Fruit fly (Drosophila melanogaster) whole organism, embryonic: ENCODE measurements around the gene CG9518.
A peak's percentile ranks its signal among the peaks of the same experiment; 100 is the strongest.

Experiments
- ATbp ChIP-seq: fragments of 200-800 bp; sonication (Bioruptor generic); optimal IDR thresholded peaks from 2 replicates; lab custom pipeline; 2017; ENCODE audit warnings: missing biosample characterization, mild to moderate bottlenecking, missing genetic modification characterization, missing genetic modification reagents
- BEAF-32 ChIP-seq: fragments of 200-800 bp; sonication (Bioruptor generic); optimal IDR thresholded peaks from 3 replicates; lab custom pipeline; 2017; ENCODE audit warnings: missing biosample characterization, missing genetic modification characterization, mild to moderate bottlenecking, moderate library complexity, missing genetic modification reagents
- CG10431 ChIP-seq: fragments of 200-800 bp; sonication (Bioruptor generic); optimal IDR thresholded peaks from 3 replicates; lab custom pipeline; 2018; ENCODE audit warnings: missing biosample characterization, mild to moderate bottlenecking, missing genetic modification characterization
- CG10462 ChIP-seq: fragments of 200-800 bp; sonication (Bioruptor generic); optimal IDR thresholded peaks from 2 replicates; lab custom pipeline; 2016; ENCODE audit warnings: missing biosample characterization, missing genetic modification characterization
- CG10543 ChIP-seq: fragments of 200-800 bp; sonication (Bioruptor generic); optimal IDR thresholded peaks from 3 replicates; lab custom pipeline; 2017; ENCODE audit warnings: missing biosample characterization, mild to moderate bottlenecking, missing genetic modification characterization, moderate library complexity
- CG11456 ChIP-seq: fragments of 200-800 bp; sonication (Bioruptor generic); IDR thresholded peaks from 3 replicates; pipeline ENCODE4 v1.3.6; 2022; ENCODE audit warnings: missing biosample characterization, missing genetic modification characterization
- CG12299 ChIP-seq: fragments of 200-800 bp; sonication (Bioruptor generic); optimal IDR thresholded peaks from 2 replicates; lab custom pipeline; 2018; ENCODE audit warnings: missing biosample characterization, mild to moderate bottlenecking, missing genetic modification characterization
- CG12659 ChIP-seq: fragments of 200-800 bp; sonication (Bioruptor generic); optimal IDR thresholded peaks from 3 replicates; lab custom pipeline; 2017; ENCODE audit warnings: mild to moderate bottlenecking, missing biosample characterization, missing genetic modification reagents, missing genetic modification characterization
- CG12769 ChIP-seq: fragments of 200-800 bp; sonication (Bioruptor generic); optimal IDR thresholded peaks from 2 replicates; lab custom pipeline; 2019; ENCODE audit warnings: missing biosample characterization, mild to moderate bottlenecking, missing genetic modification characterization, moderate library complexity
- CG13424 ChIP-seq: fragments of 200-800 bp; sonication (Bioruptor generic); optimal IDR thresholded peaks from 2 replicates; lab custom pipeline; 2019; ENCODE audit warnings: missing biosample characterization, mild to moderate bottlenecking, missing genetic modification characterization, moderate library complexity
- CG13624 ChIP-seq: fragments of 200-800 bp; sonication (Bioruptor generic); optimal IDR thresholded peaks from 2 replicates; lab custom pipeline; 2016; ENCODE audit warnings: missing biosample characterization, missing genetic modification characterization
- CG15073 ChIP-seq: fragments of 200-800 bp; sonication (Bioruptor generic); optimal IDR thresholded peaks from 2 replicates; lab custom pipeline; 2016; ENCODE audit warnings: missing biosample characterization, missing genetic modification characterization
- CG1602 ChIP-seq: fragments of 200-800 bp; sonication (Bioruptor generic); optimal IDR thresholded peaks from 3 replicates; lab custom pipeline; 2016; ENCODE audit warnings: missing biosample characterization, missing genetic modification characterization
- CG17186 ChIP-seq: fragments of 200-800 bp; sonication (Bioruptor generic); optimal IDR thresholded peaks from 3 replicates; lab custom pipeline; 2017; ENCODE audit warnings: missing biosample characterization, missing genetic modification reagents, missing genetic modification characterization
- CG17802 ChIP-seq: fragments of 200-800 bp; sonication (Bioruptor generic); optimal IDR thresholded peaks from 2 replicates; lab custom pipeline; 2018; ENCODE audit warnings: missing biosample characterization, mild to moderate bottlenecking, missing genetic modification characterization, moderate library complexity
- CG18764 ChIP-seq: fragments of 200-800 bp; sonication (Bioruptor generic); optimal IDR thresholded peaks from 3 replicates; lab custom pipeline; 2016; ENCODE audit warnings: missing biosample characterization, missing genetic modification characterization
- CG3065 ChIP-seq: fragments of 200-800 bp; sonication (Bioruptor generic); optimal IDR thresholded peaks from 2 replicates; lab custom pipeline; 2016; ENCODE audit warnings: missing biosample characterization, missing genetic modification characterization
- CG34376 ChIP-seq: fragments of 200-800 bp; sonication (Bioruptor generic); optimal IDR thresholded peaks from 2 replicates; lab custom pipeline; 2018; ENCODE audit warnings: missing biosample characterization, mild to moderate bottlenecking, missing genetic modification characterization
- CG4730 ChIP-seq: fragments of 200-800 bp; sonication (Bioruptor generic); IDR thresholded peaks from 2 replicates; pipeline ENCODE4 v1.3.6; 2022; ENCODE audit warnings: missing biosample characterization, missing genetic modification characterization
- CG5180 ChIP-seq: fragments of 200-800 bp; sonication (Bioruptor generic); optimal IDR thresholded peaks from 3 replicates; lab custom pipeline; 2017; ENCODE audit warnings: missing biosample characterization, missing genetic modification characterization, mild to moderate bottlenecking, moderate library complexity, missing genetic modification reagents
- CG7357 ChIP-seq: fragments of 200-800 bp; sonication (Bioruptor generic); IDR thresholded peaks from 3 replicates; pipeline ENCODE4 v1.3.6; 2022; ENCODE audit warnings: missing biosample characterization, missing genetic modification characterization
- CG9727 ChIP-seq: fragments of 200-800 bp; sonication (Bioruptor generic); optimal IDR thresholded peaks from 3 replicates; lab custom pipeline; 2017; ENCODE audit warnings: missing biosample characterization, mild to moderate bottlenecking, missing genetic modification characterization
- Doc3 ChIP-seq: fragments of 200-800 bp; sonication (Bioruptor generic); IDR thresholded peaks from 3 replicates; pipeline ENCODE4 v1.3.6; 2022; ENCODE audit warnings: missing biosample characterization, missing genetic modification characterization; ENCODE audit not compliant: partially characterized antibody
- Hr78 ChIP-seq, 2 experiments: fragments of 200-800 bp in 1 of 2; fragments of >200 bp in 1 of 2; sonication (Bioruptor generic) in 1 of 2; optimal IDR thresholded peaks; 2 replicates each; lab custom pipeline; 2017 to 2019; ENCODE audit warnings: missing biosample characterization in 2 of 2, missing genetic modification characterization in 2 of 2, mild to moderate bottlenecking in 1 of 2, moderate library complexity in 1 of 2
- Lhr ChIP-seq: fragments of 200-800 bp; sonication (Bioruptor generic); optimal IDR thresholded peaks from 3 replicates; lab custom pipeline; 2017; ENCODE audit warnings: mild to moderate bottlenecking, missing biosample characterization, missing genetic modification reagents, missing genetic modification characterization
- MBD-R2 ChIP-seq: fragments of 200-800 bp; sonication (Bioruptor generic); IDR thresholded peaks from 2 replicates; pipeline ENCODE4 v1.3.6; 2022; ENCODE audit warnings: missing biosample characterization, missing genetic modification characterization
- Myb ChIP-seq: fragments of 200-800 bp; sonication (Bioruptor generic); optimal IDR thresholded peaks from 2 replicates; lab custom pipeline; 2016; ENCODE audit warnings: missing biosample characterization, missing genetic modification characterization
- Pdp1 ChIP-seq, 2 experiments: fragments of 200-800 bp; sonication (Bioruptor generic); optimal IDR thresholded peaks; 3 replicates each; lab custom pipeline; 2016; ENCODE audit warnings: missing biosample characterization in 2 of 2, missing genetic modification characterization in 2 of 2, mild to moderate bottlenecking in 1 of 2, moderate library complexity in 1 of 2
- Scr ChIP-seq: fragments of 200-800 bp; sonication (Bioruptor generic); IDR thresholded peaks from 2 replicates; pipeline ENCODE4 v1.3.6; 2022; ENCODE audit warnings: missing biosample characterization, missing genetic modification characterization; ENCODE audit not compliant: partially characterized antibody
- ash1 ChIP-seq: fragments of 200-800 bp; sonication (Bioruptor generic); optimal IDR thresholded peaks from 2 replicates; lab custom pipeline; 2018; ENCODE audit warnings: missing biosample characterization, mild to moderate bottlenecking, missing genetic modification characterization
- btn ChIP-seq: fragments of 200-800 bp; sonication (Bioruptor generic); optimal IDR thresholded peaks from 2 replicates; lab custom pipeline; 2016; ENCODE audit warnings: missing biosample characterization, missing genetic modification characterization
- chm ChIP-seq: fragments of 200-800 bp; sonication (Bioruptor generic); IDR thresholded peaks from 2 replicates; pipeline ENCODE4 v1.3.6; 2022; ENCODE audit warnings: missing biosample characterization, missing genetic modification characterization
- chn ChIP-seq: fragments of 200-800 bp; sonication (Bioruptor generic); optimal IDR thresholded peaks from 2 replicates; lab custom pipeline; 2016; ENCODE audit warnings: missing biosample characterization, missing genetic modification characterization
- crc ChIP-seq: fragments of 200-800 bp; sonication (Bioruptor generic); optimal IDR thresholded peaks from 2 replicates; lab custom pipeline; 2016; ENCODE audit warnings: missing biosample characterization, missing genetic modification characterization
- dpn ChIP-seq, 2 experiments: fragments of 200-800 bp; sonication (Bioruptor generic); optimal IDR thresholded peaks; 3 replicates each; lab custom pipeline; 2016; ENCODE audit warnings: missing biosample characterization in 2 of 2, missing genetic modification characterization in 2 of 2
- exex ChIP-seq: fragments of 200-800 bp; sonication (Bioruptor generic); optimal IDR thresholded peaks from 4 replicates; lab custom pipeline; 2018; ENCODE audit warnings: missing biosample characterization, mild to moderate bottlenecking, missing genetic modification characterization, moderate library complexity
- gsb-n ChIP-seq: fragments of 200-800 bp; sonication (Bioruptor generic); optimal IDR thresholded peaks from 3 replicates; lab custom pipeline; 2018; ENCODE audit warnings: missing biosample characterization, mild to moderate bottlenecking, missing genetic modification characterization
- her ChIP-seq: fragments of 200-800 bp; sonication (Bioruptor generic); optimal IDR thresholded peaks from 2 replicates; lab custom pipeline; 2016; ENCODE audit warnings: missing biosample characterization, missing genetic modification characterization
- hth ChIP-seq: fragments of >200 bp; optimal IDR thresholded peaks from 2 replicates; lab custom pipeline; 2017; ENCODE audit warnings: inconsistent platforms
- insv ChIP-seq, 2 experiments: fragments of 200-800 bp; sonication (Bioruptor generic); optimal IDR thresholded peaks; 3 replicates each; lab custom pipeline; 2016 to 2018; ENCODE audit warnings: missing biosample characterization in 2 of 2, missing genetic modification characterization in 2 of 2
- kay ChIP-seq: fragments of 200-800 bp; sonication (Bioruptor generic); optimal IDR thresholded peaks from 2 replicates; lab custom pipeline; 2016; ENCODE audit warnings: missing biosample characterization, missing genetic modification characterization
- klu ChIP-seq: fragments of 200-800 bp; sonication (Bioruptor generic); IDR thresholded peaks from 2 replicates; pipeline ENCODE4 v1.3.6; 2022; ENCODE audit warnings: missing biosample characterization, missing genetic modification characterization
- lilli ChIP-seq: fragments of 200-800 bp; sonication (Bioruptor generic); optimal IDR thresholded peaks from 3 replicates; lab custom pipeline; 2016; ENCODE audit warnings: missing biosample characterization, missing genetic modification characterization
- mld ChIP-seq: fragments of 200-800 bp; sonication (Bioruptor generic); IDR thresholded peaks from 3 replicates; pipeline ENCODE4 v1.3.6; 2022; ENCODE audit warnings: missing biosample characterization, missing genetic modification characterization; ENCODE audit not compliant: partially characterized antibody
- oc ChIP-seq: fragments of 200-800 bp; sonication (Bioruptor generic); optimal IDR thresholded peaks from 2 replicates; lab custom pipeline; 2018; ENCODE audit warnings: missing biosample characterization, mild to moderate bottlenecking, missing genetic modification characterization, moderate library complexity
- scrt ChIP-seq: fragments of 200-800 bp; sonication (Bioruptor generic); optimal IDR thresholded peaks from 2 replicates; lab custom pipeline; 2018; ENCODE audit warnings: missing biosample characterization, mild to moderate bottlenecking, missing genetic modification characterization, moderate library complexity
- slbo ChIP-seq: fragments of 200-800 bp; sonication (Bioruptor generic); IDR thresholded peaks from 2 replicates; pipeline ENCODE4 v1.3.6; 2022; ENCODE audit warnings: missing biosample characterization, missing genetic modification characterization
- sna ChIP-seq: fragments of 200-800 bp; sonication (Bioruptor generic); IDR thresholded peaks from 2 replicates; pipeline ENCODE4 v1.3.6; 2022; ENCODE audit warnings: missing biosample characterization, missing genetic modification characterization; ENCODE audit not compliant: partially characterized antibody
- tll ChIP-seq, 2 experiments: fragments of 200-800 bp in 1 of 2; fragments of >200 bp in 1 of 2; sonication (Bioruptor generic) in 1 of 2; optimal IDR thresholded peaks; 2 replicates each; lab custom pipeline; 2017 to 2019; ENCODE audit warnings: missing biosample characterization in 2 of 2, missing genetic modification characterization in 2 of 2, mild to moderate bottlenecking in 1 of 2, moderate library complexity in 1 of 2
- vnd ChIP-seq: fragments of 200-800 bp; sonication (Bioruptor generic); IDR thresholded peaks from 3 replicates; pipeline ENCODE4 v1.3.6; 2022; ENCODE audit warnings: missing biosample characterization, missing genetic modification characterization; ENCODE audit not compliant: partially characterized antibody

The CG9518 gene

dm6 chrX:14837983-14838382 is 33.0 kb downstream of the CG9518 start, which contains the start of gene Grx5 (continued):
- TF ChIP-seq kay (GFP tag; lab: Kevin White, UChicago): no peak
- TF ChIP-seq scrt (GFP tag; lab: Kevin White, UChicago): no peak
- no peak for TF ChIP-seq CG12299 (tag; lab: Kevin White, UChicago)
- no peak for TF ChIP-seq chm (GFP tag; lab: Robert Waterston, UW)
- no peak for TF ChIP-seq dpn (GFP tag; optimal IDR thresholded peaks at IDR 0.05; lab: Kevin White, UChicago)
- TF ChIP-seq CG11456 (GFP tag; lab: Robert Waterston, UW): no peak
- TF ChIP-seq CG1602 (GFP tag; lab: Kevin White, UChicago): no peak
- TF ChIP-seq Pdp1 (GFP tag; optimal IDR thresholded peaks at IDR 0.05; lab: Kevin White, UChicago): peak in 1 of 2 experiments; percentile 61
- TF ChIP-seq sna (GFP tag; lab: Robert Waterston, UW): 0 out of 2 replicates have a peak, but pooled peaks have one; percentile 57
- TF ChIP-seq mld (GFP tag; lab: Robert Waterston, UW): peak; percentile 59; the same call in 1 of the 3 replicates
- no peak for TF ChIP-seq Hr78 (GFP tag; optimal IDR thresholded peaks at IDR 0.05; lab: Kevin White, UChicago)
- no peak for TF ChIP-seq exex
- TF ChIP-seq Lhr: no peak
- TF ChIP-seq CG10543 (GFP tag; lab: Kevin White, UChicago): no peak
- no peak for TF ChIP-seq CG15073 (GFP tag; lab: Kevin White, UChicago)
- TF ChIP-seq CG9727: no peak
- TF ChIP-seq CG17802: no peak
- no peak for TF ChIP-seq CG13424 (tag; lab: Kevin White, UChicago)
- no peak for TF ChIP-seq CG12769 (tag; lab: Kevin White, UChicago)
- TF ChIP-seq crc (GFP tag; lab: Kevin White, UChicago): no peak
- TF ChIP-seq Doc3 (GFP tag; lab: Robert Waterston, UW): peak; percentile 66; the same call in 2 of the 3 replicates
- no peak for TF ChIP-seq tll (GFP tag; optimal IDR thresholded peaks at IDR 0.05; lab: Kevin White, UChicago)
- TF ChIP-seq hth (lab: Kevin White, UChicago): no peak
- TF ChIP-seq BEAF-32 (GFP tag; lab: Kevin White, UChicago): peak; percentile 62
- no peak for TF ChIP-seq CG5180 (GFP tag; lab: Kevin White, UChicago)
- TF ChIP-seq btn (GFP tag; lab: Kevin White, UChicago): no peak
- TF ChIP-seq insv (GFP tag; optimal IDR thresholded peaks at IDR 0.05; lab: Kevin White, UChicago): no peak
- no peak for TF ChIP-seq CG7357
- TF ChIP-seq Scr: peak; percentile 69
- no peak for TF ChIP-seq CG10462 (GFP tag; lab: Kevin White, UChicago)
- TF ChIP-seq ATbp (GFP tag; lab: Kevin White, UChicago): no peak
- TF ChIP-seq klu (GFP tag; lab: Robert Waterston, UW): no peak
- peak; percentile 57; the same call in 1 of the 3 replicates for TF ChIP-seq vnd (GFP tag; lab: Robert Waterston, UW)
- TF ChIP-seq MBD-R2 (GFP tag; lab: Robert Waterston, UW): peak; percentile 58
- TF ChIP-seq slbo (GFP tag; lab: Robert Waterston, UW): no peak
- TF ChIP-seq ash1: no peak
- TF ChIP-seq CG17186 (GFP tag; lab: Kevin White, UChicago): no peak
- TF ChIP-seq chn (GFP tag; lab: Kevin White, UChicago): no peak
- no peak for TF ChIP-seq lilli
- TF ChIP-seq CG3065 (GFP tag; lab: Kevin White, UChicago): no peak
- no peak for TF ChIP-seq CG10431 (GFP tag; lab: Kevin White, UChicago)
- TF ChIP-seq Myb: no peak
- no peak for TF ChIP-seq CG18764 (GFP tag; lab: Kevin White, UChicago)
- TF ChIP-seq CG34376: no peak
- no peak for TF ChIP-seq CG13624 (GFP tag; lab: Kevin White, UChicago)
- no peak for TF ChIP-seq gsb-n
- no peak for TF ChIP-seq oc (tag; lab: Kevin White, UChicago)
- no peak for TF ChIP-seq CG4730 (GFP tag; lab: Robert Waterston, UW)
- TF ChIP-seq her (GFP tag; lab: Kevin White, UChicago): no peak
- TF ChIP-seq CG12659: no peak
